Fruit fly (Drosophila melanogaster): ENCODE results near the gene Fntb.

Gene Fntb

DNA sequence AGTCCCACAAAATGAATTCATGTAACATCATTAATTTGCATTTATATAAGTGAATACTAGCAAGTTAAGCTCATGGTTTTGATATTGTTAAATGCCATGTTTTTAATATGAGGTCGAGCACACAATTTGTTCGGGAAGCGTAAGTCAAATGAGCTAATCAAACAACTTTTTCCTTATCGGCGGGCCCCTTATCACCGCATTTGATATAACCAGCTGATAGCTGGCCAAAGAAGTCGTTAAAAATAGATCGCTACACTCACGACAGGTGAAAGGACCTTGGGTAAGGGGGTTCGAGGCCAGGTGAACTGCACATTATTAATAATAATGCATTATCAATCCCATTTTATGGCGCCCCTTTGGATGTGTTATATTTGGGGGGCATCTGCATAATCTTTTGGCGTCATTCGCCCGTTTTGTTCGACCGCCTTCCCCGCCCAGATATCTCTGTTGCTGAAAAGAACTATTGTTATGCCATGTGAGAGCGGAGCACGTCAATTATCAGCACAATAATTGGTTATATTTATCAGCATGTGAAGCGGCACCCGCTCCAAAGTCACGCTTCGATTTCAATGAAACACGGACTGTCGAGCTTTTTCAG, 14.7 kb downstream of the Fntb start (continued):
- TF ChIP-seq amos (GFP tag; IDR thresholded peaks at IDR 0.05; ENCODE audit: partially characterized antibody) = no peak
- peak in 1 of 2 experiments; percentile 51 for TF ChIP-seq Pdp1 (GFP tag; optimal IDR thresholded peaks at IDR 0.05)
- no peak for TF ChIP-seq ham (GFP tag; IDR thresholded peaks at IDR 0.05)
- TF ChIP-seq Hmr (GFP tag; optimal IDR thresholded peaks at IDR 0.05) = no peak
- no peak for TF ChIP-seq ci (GFP tag; IDR thresholded peaks at IDR 0.05)
- TF ChIP-seq CG11723 (GFP tag; optimal IDR thresholded peaks at IDR 0.05) = no peak
- TF ChIP-seq al (GFP tag; IDR thresholded peaks at IDR 0.05) = no peak
- no peak for TF ChIP-seq dmrt99B (tag; optimal IDR thresholded peaks at IDR 0.05)
- TF ChIP-seq psq (GFP tag; optimal IDR thresholded peaks at IDR 0.05) = no peak
- TF ChIP-seq sug (tag; optimal IDR thresholded peaks at IDR 0.05) = peak; percentile 51
- TF ChIP-seq Xrp1 (GFP tag; IDR thresholded peaks at IDR 0.05) = no peak
- TF ChIP-seq dan (GFP tag; IDR thresholded peaks at IDR 0.05) = no peak
- TF ChIP-seq yki (optimal IDR thresholded peaks at IDR 0.05) = no peak
- TF ChIP-seq BEAF-32 (GFP tag; optimal IDR thresholded peaks at IDR 0.05) = no peak
- no peak for TF ChIP-seq ttk (GFP tag; IDR thresholded peaks at IDR 0.05)
- TF ChIP-seq CG12155 (GFP tag; optimal IDR thresholded peaks at IDR 0.05) = no peak
- TF ChIP-seq unc-4 (GFP tag; IDR thresholded peaks at IDR 0.05; ENCODE audit: partially characterized antibody) = no peak
- TF ChIP-seq HLH3B (GFP tag; IDR thresholded peaks at IDR 0.05) = no peak
- TF ChIP-seq CG4707 (GFP tag; optimal IDR thresholded peaks at IDR 0.05) = no peak
- no peak for TF ChIP-seq CG8478 (optimal IDR thresholded peaks at IDR 0.05)
- TF ChIP-seq odd (GFP tag; optimal IDR thresholded peaks at IDR 0.05) = no peak
- TF ChIP-seq Eip74EF (GFP tag; optimal IDR thresholded peaks at IDR 0.05) = no peak
- 0 out of 3 replicates have a peak, but pooled peaks have one; percentile 20 for TF ChIP-seq CG2199 (GFP tag; IDR thresholded peaks at IDR 0.05)
- no peak for TF ChIP-seq CG17186 (GFP tag; optimal IDR thresholded peaks at IDR 0.05)
- TF ChIP-seq ems (GFP tag; optimal IDR thresholded peaks at IDR 0.05) = no peak
- TF ChIP-seq Taf1 (GFP tag; IDR thresholded peaks at IDR 0.05) = no peak
- peak; percentile 16 for TF ChIP-seq ftz-f1 (GFP tag; optimal IDR thresholded peaks at IDR 0.05)
- no peak for TF ChIP-seq HLHmδ (GFP tag; optimal IDR thresholded peaks at IDR 0.05)
- TF ChIP-seq CG34376 (GFP tag; optimal IDR thresholded peaks at IDR 0.05) = peak; percentile 10
- TF ChIP-seq CG13624 (GFP tag; optimal IDR thresholded peaks at IDR 0.05) = no peak
- TF ChIP-seq Elba2 (GFP tag; optimal IDR thresholded peaks at IDR 0.05) = no peak
- TF ChIP-seq pfk (GFP tag; optimal IDR thresholded peaks at IDR 0.05) = no peak
- no peak for TF ChIP-seq H2.0 (GFP tag; IDR thresholded peaks at IDR 0.05)
- TF ChIP-seq CG7963 (GFP tag; IDR thresholded peaks at IDR 0.05; ENCODE audit: partially characterized antibody) = no peak
- TF ChIP-seq CG31224 (GFP tag; IDR thresholded peaks at IDR 0.05) = no peak
- TF ChIP-seq Sox102F (GFP tag; optimal IDR thresholded peaks at IDR 0.05) = no peak
- no peak for TF ChIP-seq CG14710 (tag; optimal IDR thresholded peaks at IDR 0.05)
- TF ChIP-seq fd102C (GFP tag; optimal IDR thresholded peaks at IDR 0.05) = no peak
- TF ChIP-seq ato (GFP tag; IDR thresholded peaks at IDR 0.05; ENCODE audit: partially characterized antibody) = no peak
- TF ChIP-seq CG4328 (GFP tag; optimal IDR thresholded peaks at IDR 0.05) = no peak
- peak; percentile 19 for TF ChIP-seq lab (GFP tag; optimal IDR thresholded peaks at IDR 0.05)
- no peak for TF ChIP-seq B-H2 (GFP tag; optimal IDR thresholded peaks at IDR 0.05)
- TF ChIP-seq sens (GFP tag) = peak; percentile 73
- no peak for TF ChIP-seq CG3281 (GFP tag; optimal IDR thresholded peaks at IDR 0.05)
- TF ChIP-seq HHEX (GFP tag; optimal IDR thresholded peaks at IDR 0.05) = no peak
- TF ChIP-seq CG15601 (tag; optimal IDR thresholded peaks at IDR 0.05) = no peak
- peak; percentile 35 for TF ChIP-seq mirr (GFP tag; optimal IDR thresholded peaks at IDR 0.05)
- TF ChIP-seq CG18476 (GFP tag; optimal IDR thresholded peaks at IDR 0.05) = no peak
- no peak for TF ChIP-seq Dad (GFP tag; optimal IDR thresholded peaks at IDR 0.05)
- TF ChIP-seq CG13296 (GFP tag; optimal IDR thresholded peaks at IDR 0.05) = no peak
- TF ChIP-seq exex (tag; optimal IDR thresholded peaks at IDR 0.05) = peak; percentile 75

Data from whole organism, embryonic.